Worm (Caenorhabditis elegans) whole organism, early embryonic: ENCODE results near the gene Y116F11A.1.

Experiments used
- ama-1 ChIP-seq: fragments of 150-350 bp; optimal IDR thresholded peaks from 2 replicates; lab custom pipeline; 2014
- ets-7 ChIP-seq: sonication (generic microtip); optimal IDR thresholded peaks from 2 replicates; lab custom pipeline; 2016; ENCODE audit warnings: missing genotype, missing genetic modification characterization, missing compliant biosample characterization
- hnd-1 ChIP-seq: sonication (generic microtip); optimal IDR thresholded peaks from 2 replicates; lab custom pipeline; 2016; ENCODE audit warnings: missing genetic modification characterization, missing compliant biosample characterization
- pes-1 ChIP-seq: fragments of 200-800 bp; sonication (Bioruptor generic); IDR thresholded peaks from 2 replicates; pipeline ENCODE4 v1.3.6; 2022; ENCODE audit warnings: missing genetic modification reagents, missing genetic modification characterization, missing compliant biosample characterization

ce11 chrV:19752879-19753278 is 22.5 kb downstream of the Y116F11A.1 start:
- TF ChIP-seq ets-7 (no peak), pes-1 (GFP tag; lab: Robert Waterston, UW) (no peak), ama-1 (lab: Kevin White, UChicago) (no peak), hnd-1 (no peak)
